Fruit fly (Drosophila melanogaster): Measurements from ENCODE around the gene Sgsf.

The Sgsf gene

DNA sequence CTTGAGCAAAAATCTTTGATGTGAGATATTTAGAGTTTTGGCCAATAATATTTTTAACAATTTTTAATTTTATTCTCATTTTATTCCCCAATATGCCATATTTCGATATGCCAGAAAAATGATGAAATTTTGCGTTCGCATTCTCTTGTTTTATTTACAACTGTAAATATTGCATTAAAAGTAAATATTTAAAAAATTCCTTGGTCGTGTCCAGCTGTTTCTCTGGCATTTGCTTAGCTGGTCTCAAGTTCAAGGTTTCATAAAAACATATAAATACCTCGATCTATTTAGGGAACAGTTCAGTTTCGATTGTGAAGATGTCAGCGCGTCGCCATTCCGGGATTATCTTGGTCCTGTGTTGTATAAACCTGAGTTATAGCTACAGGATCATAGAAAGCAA lies at the start of gene Sgsf:
Gene Sgsf (plus strand): TSS at position 301 of the 400 bp plus-strand sequence.
- no peak for TF ChIP-seq noc (tag; optimal IDR thresholded peaks at IDR 0.05)

DNA sequence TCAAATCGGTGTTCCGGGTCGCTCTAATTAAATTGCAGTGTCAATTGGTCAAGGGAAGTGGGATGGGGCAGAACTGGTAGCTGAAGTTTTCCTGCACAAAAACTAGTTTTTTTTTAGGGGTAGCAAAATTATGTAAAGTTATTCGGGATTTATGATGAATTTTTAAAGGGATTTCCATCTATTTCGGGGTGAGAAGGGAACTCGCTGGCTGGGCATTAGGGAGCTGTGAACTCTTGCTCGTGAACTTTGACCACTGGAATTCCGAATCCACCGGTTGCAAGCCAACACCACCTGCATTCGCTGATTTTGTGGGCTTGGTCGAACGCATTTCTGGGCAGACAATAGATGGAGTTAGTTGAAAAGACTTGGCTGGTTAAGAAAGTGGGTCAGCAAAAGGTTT lies 49.6 kb upstream of the Sgsf start:
- no peak for TF ChIP-seq noc (tag; optimal IDR thresholded peaks at IDR 0.05)

DNA sequence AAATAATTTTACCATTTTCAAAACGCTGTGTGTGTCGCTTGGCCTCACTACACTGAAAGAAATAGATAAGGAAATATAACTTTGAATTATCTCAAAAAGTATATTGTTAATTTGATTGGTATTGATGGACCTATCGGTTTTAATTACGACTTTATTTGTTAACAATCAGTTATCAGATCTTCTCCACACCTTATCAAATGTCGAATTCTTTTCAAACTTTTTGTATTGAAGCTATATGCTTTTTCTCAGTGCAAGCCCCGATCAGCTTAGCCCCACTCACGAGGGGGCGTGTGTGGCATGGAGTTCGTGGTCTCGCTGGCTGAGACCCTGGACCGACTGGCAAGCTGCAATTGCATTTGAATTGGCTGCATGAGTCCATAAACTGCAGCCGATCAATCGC lies 44.2 kb upstream of the Sgsf start:
- no peak for TF ChIP-seq noc (tag; optimal IDR thresholded peaks at IDR 0.05)

DNA sequence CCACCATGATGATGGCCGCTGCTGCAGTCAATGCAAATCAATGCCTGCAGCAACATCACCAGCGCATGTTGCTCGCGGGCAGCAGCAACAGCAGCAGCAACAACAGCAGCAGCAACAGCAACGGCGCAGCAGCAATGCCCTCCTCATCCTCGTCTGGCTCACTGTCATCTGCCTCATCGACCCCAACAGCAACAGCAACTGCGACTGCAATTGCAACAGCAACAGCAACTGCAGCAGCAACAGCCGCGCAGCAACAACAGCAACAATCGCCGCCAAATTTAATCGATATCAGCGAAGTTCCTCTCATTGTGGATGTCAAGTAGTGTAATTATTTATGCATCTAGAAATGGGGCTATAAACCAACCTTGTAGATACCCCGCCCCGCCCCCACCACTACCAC lies 39.9 kb upstream of the Sgsf start:
- no peak for TF ChIP-seq noc (tag; optimal IDR thresholded peaks at IDR 0.05)

DNA sequence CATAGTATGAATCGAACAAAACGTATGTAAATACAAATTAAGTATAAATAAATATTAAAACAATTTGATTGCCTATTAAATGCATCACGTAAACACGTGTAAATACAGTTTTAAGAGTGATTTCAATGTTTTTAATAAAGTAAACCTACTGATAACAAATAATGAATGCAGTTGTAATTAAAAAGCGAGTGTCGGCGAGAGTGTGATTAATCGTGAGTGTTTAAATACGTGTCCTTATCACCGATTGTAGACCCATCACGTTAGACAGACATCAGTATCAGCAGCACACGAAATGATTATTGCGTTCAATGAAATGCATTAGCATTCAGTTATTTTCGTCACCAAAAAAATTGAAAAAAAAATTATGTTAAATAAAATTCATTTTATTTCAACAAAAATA lies 38.6 kb upstream of the Sgsf start:
- TF ChIP-seq noc (tag; optimal IDR thresholded peaks at IDR 0.05) = no peak

DNA sequence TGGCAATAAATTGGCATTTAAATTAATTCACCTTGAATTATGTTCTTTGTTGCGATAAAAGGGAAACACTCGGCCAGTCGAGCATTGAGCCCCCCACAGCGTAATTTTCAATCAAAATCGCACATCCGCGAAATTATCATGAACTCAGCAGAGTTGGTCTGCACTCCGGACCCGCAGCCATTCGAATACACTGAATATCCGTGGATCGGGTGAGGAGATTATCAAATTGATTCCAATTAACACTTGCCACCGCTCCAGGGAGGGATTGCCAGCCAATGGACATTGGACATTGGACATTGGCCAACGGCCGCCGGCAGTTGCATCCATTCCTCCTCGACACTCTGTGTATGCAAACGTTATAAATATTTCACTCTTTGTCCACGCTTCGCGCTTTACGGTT lies 33.9 kb upstream of the Sgsf start:
- no peak for TF ChIP-seq noc (tag; optimal IDR thresholded peaks at IDR 0.05)

DNA sequence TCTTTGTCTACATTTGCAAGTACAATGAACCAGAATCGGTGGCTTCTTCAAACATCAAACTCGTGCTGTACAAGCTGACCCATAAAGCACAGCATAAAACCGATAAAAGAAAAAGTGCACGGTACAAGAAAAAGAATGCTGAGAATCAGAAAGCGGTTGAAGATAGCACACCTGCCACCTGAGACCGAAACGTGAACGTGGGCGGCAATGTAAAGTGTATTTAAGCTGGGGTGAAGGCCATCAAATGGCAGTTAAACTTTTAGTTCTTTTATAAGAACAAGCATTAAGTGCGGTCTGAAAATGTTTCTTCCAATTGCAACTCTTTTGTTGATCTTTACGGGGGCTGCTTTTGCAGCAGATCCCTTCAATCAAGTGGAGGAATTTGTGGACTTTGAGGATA lies 30.4 kb upstream of the Sgsf start, which contains the start of gene CG4066:
Gene CG4066 (plus strand): TSS at position 301 of the 400 bp plus-strand sequence.
- TF ChIP-seq noc (tag; optimal IDR thresholded peaks at IDR 0.05) = no peak

DNA sequence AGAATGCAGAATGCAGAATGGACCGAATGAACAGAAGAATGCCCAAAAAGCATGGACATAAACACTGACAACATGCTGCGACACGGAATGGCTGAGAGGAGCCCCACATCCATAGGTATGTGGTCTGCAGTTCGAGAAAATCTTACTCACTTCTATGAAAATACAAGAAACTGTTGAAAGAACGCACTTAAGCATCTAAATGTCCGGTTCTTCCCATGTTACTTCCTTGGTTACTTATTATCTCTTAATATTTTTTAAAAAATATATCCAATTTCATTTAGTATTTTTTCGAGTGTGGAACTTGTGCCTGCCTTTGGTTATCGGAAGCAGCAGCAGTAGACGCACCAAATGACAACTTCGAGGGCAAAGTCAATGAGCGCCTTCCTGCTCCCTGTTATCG lies 27.2 kb upstream of the Sgsf start:
- TF ChIP-seq noc (tag; optimal IDR thresholded peaks at IDR 0.05) = no peak

DNA sequence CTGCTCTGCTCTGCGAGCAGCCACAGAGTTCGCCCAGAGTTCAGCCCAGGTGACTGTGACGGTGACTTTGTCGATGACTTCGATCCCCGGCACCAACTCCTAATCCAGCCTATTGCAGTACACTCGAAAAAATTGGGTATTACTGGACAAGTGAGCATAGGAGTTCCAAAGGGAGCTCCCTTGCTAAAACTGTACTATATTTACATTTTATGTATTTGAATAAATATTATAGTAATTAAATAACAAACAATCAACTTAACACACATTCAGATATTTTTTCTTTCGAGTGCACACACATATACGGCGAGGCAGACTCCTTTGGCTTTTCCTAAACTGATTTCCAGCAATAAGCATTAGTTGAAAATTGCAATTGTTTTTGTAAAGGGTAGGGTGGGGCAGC lies 26.0 kb upstream of the Sgsf start:
- TF ChIP-seq noc (tag; optimal IDR thresholded peaks at IDR 0.05) = no peak

DNA sequence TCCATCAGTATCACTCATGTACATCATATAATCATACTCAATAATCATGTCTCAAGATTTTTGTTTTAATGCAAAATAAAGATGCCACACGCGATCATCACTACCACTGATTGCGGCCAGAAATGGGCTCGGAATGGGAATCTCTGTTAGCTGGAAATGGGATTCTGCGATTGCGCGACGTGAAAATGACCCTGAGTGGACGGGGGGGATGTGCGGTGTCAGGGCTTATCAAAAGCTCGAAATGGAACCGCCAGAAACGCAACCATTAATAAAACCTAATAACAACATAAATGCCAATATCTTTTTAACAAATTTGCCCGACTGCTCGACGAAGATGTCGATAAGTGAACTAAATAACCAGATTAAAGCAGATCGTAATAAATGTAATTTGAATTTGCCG lies 25.1 kb upstream of the Sgsf start:
- no peak for TF ChIP-seq noc (tag; optimal IDR thresholded peaks at IDR 0.05)

DNA sequence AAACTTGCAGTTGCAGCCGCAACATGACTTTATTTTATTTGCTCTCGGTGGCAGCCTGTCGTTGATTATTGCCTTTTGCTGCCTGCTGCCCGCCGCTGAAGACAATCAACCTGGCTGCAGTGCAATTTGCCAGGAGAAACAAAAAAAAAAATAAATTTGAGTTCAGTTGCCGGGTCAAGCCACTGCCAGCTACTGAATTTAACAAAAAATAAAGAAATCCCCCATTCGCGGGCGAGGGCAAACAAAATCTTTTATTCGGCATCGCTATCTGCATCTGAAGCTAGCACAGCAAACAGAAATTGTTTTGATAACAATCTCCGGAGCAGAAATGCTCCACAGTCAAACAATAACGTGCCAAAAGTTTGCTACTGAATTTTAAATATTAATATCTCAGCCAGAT lies 24.1 kb upstream of the Sgsf start:
- TF ChIP-seq noc (tag; optimal IDR thresholded peaks at IDR 0.05) = no peak

DNA sequence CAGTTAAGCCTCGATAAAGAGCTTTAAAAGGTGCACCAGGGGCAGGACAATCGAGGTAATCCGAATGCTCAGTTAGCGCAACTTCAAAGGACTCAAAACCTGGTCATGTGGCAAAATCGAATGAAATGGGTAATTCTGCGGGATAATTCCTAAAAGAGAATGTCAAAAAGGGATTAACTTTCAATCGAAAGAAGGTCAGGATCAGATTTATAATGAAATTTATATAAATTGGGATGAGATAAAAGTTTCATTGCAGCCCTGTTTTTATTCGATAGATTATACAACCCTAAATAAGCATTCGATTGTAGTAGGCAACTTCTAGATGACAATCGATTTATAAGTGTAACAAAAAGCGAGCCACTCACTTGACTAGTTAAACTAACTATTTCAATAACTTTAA lies 18.3 kb upstream of the Sgsf start, which contains the start of gene CG10013:
Gene CG10013 (plus strand): TSS at position 301 of the 400 bp plus-strand sequence.
- no peak for TF ChIP-seq noc (tag; optimal IDR thresholded peaks at IDR 0.05)

DNA sequence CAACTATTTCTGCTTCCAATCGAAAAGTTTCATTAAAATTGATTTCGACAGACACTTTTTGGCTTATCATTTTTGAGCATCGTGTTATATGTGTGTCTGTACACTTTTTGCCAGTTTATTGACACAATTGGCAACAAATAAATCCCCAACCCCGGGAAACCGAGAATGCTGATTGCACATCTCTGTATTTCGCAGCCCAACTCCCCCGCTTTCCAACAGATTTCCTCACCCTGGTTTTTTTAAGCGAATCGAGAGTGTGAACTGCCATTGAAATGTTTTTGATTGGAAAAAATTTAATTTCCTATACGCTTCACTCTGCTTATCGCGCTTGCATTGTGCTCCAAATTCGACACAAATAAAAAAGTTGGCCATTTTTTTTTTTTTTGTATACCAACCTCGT lies 14.6 kb upstream of the Sgsf start:
- no peak for TF ChIP-seq noc (tag; optimal IDR thresholded peaks at IDR 0.05)

DNA sequence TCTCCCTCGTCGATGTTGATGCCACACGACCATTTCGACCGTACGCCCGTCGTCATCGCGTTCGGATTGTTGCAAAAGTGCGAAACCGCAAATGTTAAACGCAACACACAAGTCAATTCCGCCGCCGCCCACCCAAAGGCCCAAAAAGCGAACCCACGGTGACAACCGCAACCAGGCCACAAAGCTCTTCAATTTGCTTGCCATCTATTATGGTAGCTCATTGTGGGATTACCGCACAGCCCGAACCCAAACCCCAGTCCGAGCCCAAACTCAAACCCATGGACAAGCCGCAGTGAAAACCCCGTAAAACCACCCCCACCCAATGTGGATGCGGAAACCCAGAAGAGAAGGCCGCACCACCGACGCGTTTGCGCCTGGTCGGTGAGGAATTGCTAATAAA lies 11.6 kb upstream of the Sgsf start:
- TF ChIP-seq noc (tag; optimal IDR thresholded peaks at IDR 0.05) = no peak

DNA sequence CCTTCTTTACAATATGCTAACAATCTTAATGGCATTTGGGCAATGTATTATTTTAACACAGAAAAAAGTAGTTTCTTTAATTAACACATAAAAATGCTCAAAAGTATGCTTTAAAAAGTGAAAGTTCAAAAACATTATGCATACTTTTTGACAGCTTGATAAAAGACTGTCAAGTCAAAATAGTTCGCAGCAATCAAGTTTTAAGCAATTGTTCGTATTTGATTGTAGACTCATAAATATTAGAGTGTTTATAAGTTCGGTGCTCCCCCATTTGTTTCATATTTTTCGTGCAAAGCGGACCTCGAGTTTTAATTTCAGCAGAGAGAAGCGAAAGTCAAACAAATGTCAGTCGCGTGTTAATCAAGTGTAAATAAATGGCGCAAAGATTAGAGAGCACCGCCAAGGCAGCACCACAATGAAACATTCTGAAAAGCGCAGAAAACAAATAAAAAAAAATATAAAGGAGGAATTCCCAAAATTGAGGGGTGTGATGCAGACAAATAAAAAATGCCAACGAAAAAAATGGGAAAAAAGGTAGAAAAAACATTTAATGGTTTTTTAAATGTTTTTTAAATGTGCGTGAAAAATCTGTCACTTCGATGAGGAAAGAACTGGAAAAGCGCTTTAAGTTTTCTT lies 3.6 kb downstream of the Sgsf start:
- TF ChIP-seq noc (tag; optimal IDR thresholded peaks at IDR 0.05) = no peak

DNA sequence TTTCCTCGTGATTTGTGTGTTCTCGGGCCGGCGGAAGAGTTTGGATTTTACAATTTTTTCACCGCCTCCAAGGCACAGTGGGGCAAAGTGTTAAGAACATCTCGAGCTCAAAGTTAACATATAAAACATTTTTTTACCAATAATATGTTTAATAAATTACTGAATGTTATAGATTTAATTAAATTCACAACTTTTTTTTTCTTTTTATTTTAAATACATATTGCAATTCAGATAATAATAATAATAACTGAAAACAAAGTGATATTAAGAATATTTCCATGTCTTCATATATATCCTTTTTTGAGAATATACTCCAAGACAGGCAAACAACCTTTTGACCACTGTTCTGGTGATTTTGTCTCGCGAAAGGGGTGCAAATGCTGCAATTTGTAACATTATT lies 4.5 kb downstream of the Sgsf start:
- no peak for TF ChIP-seq noc (tag; optimal IDR thresholded peaks at IDR 0.05)

DNA sequence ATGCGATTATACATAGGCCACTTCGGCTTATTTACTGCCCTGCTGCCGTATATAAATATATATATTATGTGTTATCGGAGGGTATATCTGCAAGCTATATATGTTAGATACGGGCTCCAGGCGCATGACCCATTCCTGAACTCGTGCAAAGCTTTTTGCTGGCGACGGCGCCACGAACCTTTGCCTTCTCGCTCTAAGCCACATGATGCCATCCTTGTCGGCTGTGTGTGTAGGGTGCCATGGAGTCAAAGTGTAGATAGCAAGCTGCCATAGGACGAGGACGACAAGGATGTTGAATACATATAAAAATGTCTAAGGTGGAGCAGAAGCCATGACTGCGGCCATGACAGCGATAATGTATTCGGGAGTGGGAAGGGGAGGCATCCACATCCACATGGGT lies 6.2 kb downstream of the Sgsf start:
- no peak for TF ChIP-seq noc (tag; optimal IDR thresholded peaks at IDR 0.05)

DNA sequence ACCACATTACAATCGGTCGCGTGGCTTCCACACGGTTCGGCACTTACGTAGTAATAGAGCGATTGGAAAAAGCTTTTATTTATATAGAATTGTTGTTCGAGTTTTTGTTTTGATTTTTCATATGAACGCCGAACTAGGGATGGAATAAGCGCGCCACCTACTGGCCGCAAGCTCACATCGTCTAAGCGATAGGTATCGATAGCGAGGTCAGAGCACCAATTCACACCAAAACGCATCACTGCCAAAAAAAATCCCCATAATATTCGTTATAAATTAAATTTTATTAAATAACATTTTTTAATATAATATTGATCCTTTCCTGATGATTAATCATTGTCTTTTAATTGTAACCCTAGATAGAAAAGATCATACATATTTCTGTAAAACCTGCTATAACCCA lies 9.0 kb downstream of the Sgsf start, which contains the start of gene CG10038:
Gene CG10038 (minus strand): TSS at position 148 of the 400 bp plus-strand sequence.
- no peak for TF ChIP-seq noc (tag; optimal IDR thresholded peaks at IDR 0.05)

Data from whole organism, larva.